Fruit fly (Drosophila melanogaster): ENCODE results near the gene SA1.
A peak's percentile ranks its signal among the peaks of the same experiment; 100 is the strongest.

dm6 chr2L:6907761-6908160 lies 42.5 kb upstream of the SA1 start, which contains the start of the genes Polr1F and Rat1:
- no peak for TF ChIP-seq Dfd (GFP tag; optimal IDR thresholded peaks at IDR 0.05)
- peak; percentile 13 for TF ChIP-seq psq (GFP tag; optimal IDR thresholded peaks at IDR 0.05)
- TF ChIP-seq pan (optimal IDR thresholded peaks at IDR 0.05) = no peak
- no peak for TF ChIP-seq tai (GFP tag; optimal IDR thresholded peaks at IDR 0.05)
- no peak for TF ChIP-seq HLH106 (tag; optimal IDR thresholded peaks at IDR 0.05)
- TF ChIP-seq woc (GFP tag; optimal IDR thresholded peaks at IDR 0.05) = no peak
- peak; percentile 30 for TF ChIP-seq ey (GFP tag; optimal IDR thresholded peaks at IDR 0.05)
- TF ChIP-seq CG32264 (GFP tag; optimal IDR thresholded peaks at IDR 0.05) = no peak
- TF ChIP-seq usp (GFP tag; optimal IDR thresholded peaks at IDR 0.05) = no peak

All from whole organism, wandering third instar larva.